Fruit fly (Drosophila melanogaster) whole organism, wandering third instar larva: ENCODE results near the gene CG2211.

Experiments used
- Abd-B ChIP-seq: fragments of >200 bp; optimal IDR thresholded peaks from 2 replicates; lab custom pipeline; 2017; ENCODE audit warnings: missing biosample characterization, missing genetic modification characterization
- CG32264 ChIP-seq: fragments of 200-800 bp; sonication (Bioruptor generic); optimal IDR thresholded peaks from 2 replicates; lab custom pipeline; 2016; ENCODE audit warnings: missing biosample characterization, missing genetic modification characterization
- CG9705 ChIP-seq: fragments of 200-800 bp; sonication (Bioruptor generic); optimal IDR thresholded peaks from 2 replicates; lab custom pipeline; 2018; ENCODE audit warnings: missing biosample characterization, mild to moderate bottlenecking, missing genetic modification characterization
- Dfd ChIP-seq: fragments of >200 bp; optimal IDR thresholded peaks from 2 replicates; lab custom pipeline; 2017; ENCODE audit warnings: missing biosample characterization, missing genetic modification characterization
- Dif ChIP-seq: fragments of 200-275, 200-300 bp; sonication (Bioruptor generic); optimal IDR thresholded peaks from 2 replicates; lab custom pipeline; 2018; ENCODE audit warnings: missing biosample characterization, missing genetic modification characterization; ENCODE audit not compliant: partially characterized antibody
- GATAd ChIP-seq: sonication (Bioruptor generic); optimal IDR thresholded peaks from 2 replicates; lab custom pipeline; 2016; ENCODE audit warnings: missing biosample characterization, missing genetic modification characterization
- HLH106 ChIP-seq: fragments of 200-800 bp; optimal IDR thresholded peaks from 3 replicates; lab custom pipeline; 2019; ENCODE audit warnings: missing biosample characterization, mild to moderate bottlenecking, missing genetic modification characterization, moderate library complexity
- Hnf4 ChIP-seq: fragments of 200-800 bp; sonication (Bioruptor generic); optimal IDR thresholded peaks from 2 replicates; lab custom pipeline; 2016; ENCODE audit warnings: missing biosample characterization, mild to moderate bottlenecking, missing genetic modification characterization
- Hr83 ChIP-seq: fragments of 200-300 bp; sonication (Bioruptor generic); optimal IDR thresholded peaks from 2 replicates; lab custom pipeline; 2016; ENCODE audit warnings: missing biosample characterization, mild to moderate bottlenecking, missing genetic modification characterization, moderate library complexity; ENCODE audit not compliant: poor library complexity, severe bottlenecking
- Jra ChIP-seq: sonication (Bioruptor generic); optimal IDR thresholded peaks from 2 replicates; lab custom pipeline; 2016; ENCODE audit warnings: missing biosample characterization, missing genetic modification characterization
- Myc ChIP-seq: fragments of >200 bp; optimal IDR thresholded peaks from 2 replicates; lab custom pipeline; 2017
- N ChIP-seq: fragments of >200 bp; optimal IDR thresholded peaks from 2 replicates; lab custom pipeline; 2018; ENCODE audit warnings: missing biosample characterization, missing external identifiers, missing genetic modification characterization
- OdsH ChIP-seq: fragments of 200-800 bp; sonication (Bioruptor generic); optimal IDR thresholded peaks from 2 replicates; lab custom pipeline; 2016; ENCODE audit warnings: missing biosample characterization, mild to moderate bottlenecking, missing genetic modification characterization
- Rel ChIP-seq, 2 experiments: fragments of 200-800 bp; sonication (Bioruptor generic) in 1 of 2; optimal IDR thresholded peaks; 2 replicates in 1 of 2; 3 replicates in 1 of 2; lab custom pipeline; 2016 to 2019; ENCODE audit warnings: mild to moderate bottlenecking in 2 of 2, missing biosample characterization in 2 of 2, missing genetic modification characterization in 2 of 2, moderate library complexity in 1 of 2
- Sp1 ChIP-seq: fragments of 200-800 bp; sonication (Bioruptor generic); optimal IDR thresholded peaks from 3 replicates; lab custom pipeline; 2019; ENCODE audit warnings: missing biosample characterization, mild to moderate bottlenecking, missing genetic modification characterization, moderate library complexity
- Vsx2 ChIP-seq: fragments of 200-300, 225-300 bp; sonication (Bioruptor generic); optimal IDR thresholded peaks from 2 replicates; lab custom pipeline; 2018; ENCODE audit warnings: missing biosample characterization, missing genetic modification characterization; ENCODE audit not compliant: partially characterized antibody
- dl ChIP-seq, 2 experiments: fragments of 175-275, 200-275 bp in 1 of 2; fragments of 200-275 bp in 1 of 2; sonication (Bioruptor generic); optimal IDR thresholded peaks; lab custom pipeline; 2018; ENCODE audit warnings: mild to moderate bottlenecking in 2 of 2, missing biosample characterization in 2 of 2, missing genetic modification characterization in 2 of 2, moderate library complexity in 2 of 2; ENCODE audit not compliant: partially characterized antibody in 2 of 2, insufficient read depth in 1 of 2
- dsf ChIP-seq: sonication (Bioruptor generic); optimal IDR thresholded peaks from 2 replicates; lab custom pipeline; 2016; ENCODE audit warnings: missing biosample characterization, missing genetic modification characterization, borderline replicate concordance
- ey ChIP-seq: fragments of 200-800 bp; sonication (Bioruptor generic); optimal IDR thresholded peaks from 2 replicates; lab custom pipeline; 2016; ENCODE audit warnings: missing biosample characterization, missing genetic modification characterization
- foxo ChIP-seq, 2 experiments: fragments of 200-800 bp; sonication (Bioruptor generic); optimal IDR thresholded peaks; 2 replicates in 1 of 2; 3 replicates in 1 of 2; lab custom pipeline; 2016 to 2017; ENCODE audit warnings: missing biosample characterization in 2 of 2, missing genetic modification characterization in 2 of 2
- fru ChIP-seq: fragments of 200-800 bp; sonication (Bioruptor generic); optimal IDR thresholded peaks from 3 replicates; lab custom pipeline; 2016; ENCODE audit warnings: missing biosample characterization, mild to moderate bottlenecking, missing genetic modification characterization
- h ChIP-seq: fragments of 200-800 bp; sonication (Bioruptor generic); optimal IDR thresholded peaks from 3 replicates; lab custom pipeline; 2016; ENCODE audit warnings: missing biosample characterization, mild to moderate bottlenecking, missing genetic modification characterization
- jim ChIP-seq: fragments of 175-275, 200-325 bp; sonication (Bioruptor generic); optimal IDR thresholded peaks from 2 replicates; lab custom pipeline; 2016; ENCODE audit warnings: missing biosample characterization, mild to moderate bottlenecking, missing genetic modification characterization
- lola ChIP-seq: fragments of >200 bp; optimal IDR thresholded peaks from 2 replicates; lab custom pipeline; 2017; ENCODE audit warnings: missing biosample characterization, missing genetic modification characterization
- pan ChIP-seq: fragments of >200 bp; optimal IDR thresholded peaks from 2 replicates; lab custom pipeline; 2017
- psq ChIP-seq: fragments of 200-800 bp; sonication (Bioruptor generic); optimal IDR thresholded peaks from 3 replicates; lab custom pipeline; 2017; ENCODE audit warnings: missing biosample characterization, mild to moderate bottlenecking, missing genetic modification characterization, moderate library complexity
- rgr ChIP-seq: fragments of 200-800 bp; sonication (Bioruptor generic); optimal IDR thresholded peaks from 3 replicates; lab custom pipeline; 2016; ENCODE audit warnings: missing biosample characterization, mild to moderate bottlenecking, missing genetic modification characterization
- sage ChIP-seq: fragments of 200-800 bp; sonication (Bioruptor generic); optimal IDR thresholded peaks from 2 replicates; lab custom pipeline; 2016; ENCODE audit warnings: missing biosample characterization, mild to moderate bottlenecking, missing genetic modification characterization
- sv ChIP-seq: fragments of 200-800 bp; sonication (Bioruptor generic); optimal IDR thresholded peaks from 3 replicates; lab custom pipeline; 2016; ENCODE audit warnings: missing biosample characterization, missing genetic modification characterization
- tai ChIP-seq: sonication (Bioruptor generic); optimal IDR thresholded peaks from 2 replicates; lab custom pipeline; 2016; ENCODE audit warnings: missing biosample characterization, missing genetic modification characterization
- usp ChIP-seq: fragments of >200 bp; optimal IDR thresholded peaks from 2 replicates; lab custom pipeline; 2017; ENCODE audit warnings: missing biosample characterization, missing genetic modification characterization
- woc ChIP-seq: sonication (Bioruptor generic); optimal IDR thresholded peaks from 2 replicates; lab custom pipeline; 2016; ENCODE audit warnings: missing biosample characterization, mild to moderate bottlenecking, missing genetic modification characterization

Gene CG2211

DNA sequence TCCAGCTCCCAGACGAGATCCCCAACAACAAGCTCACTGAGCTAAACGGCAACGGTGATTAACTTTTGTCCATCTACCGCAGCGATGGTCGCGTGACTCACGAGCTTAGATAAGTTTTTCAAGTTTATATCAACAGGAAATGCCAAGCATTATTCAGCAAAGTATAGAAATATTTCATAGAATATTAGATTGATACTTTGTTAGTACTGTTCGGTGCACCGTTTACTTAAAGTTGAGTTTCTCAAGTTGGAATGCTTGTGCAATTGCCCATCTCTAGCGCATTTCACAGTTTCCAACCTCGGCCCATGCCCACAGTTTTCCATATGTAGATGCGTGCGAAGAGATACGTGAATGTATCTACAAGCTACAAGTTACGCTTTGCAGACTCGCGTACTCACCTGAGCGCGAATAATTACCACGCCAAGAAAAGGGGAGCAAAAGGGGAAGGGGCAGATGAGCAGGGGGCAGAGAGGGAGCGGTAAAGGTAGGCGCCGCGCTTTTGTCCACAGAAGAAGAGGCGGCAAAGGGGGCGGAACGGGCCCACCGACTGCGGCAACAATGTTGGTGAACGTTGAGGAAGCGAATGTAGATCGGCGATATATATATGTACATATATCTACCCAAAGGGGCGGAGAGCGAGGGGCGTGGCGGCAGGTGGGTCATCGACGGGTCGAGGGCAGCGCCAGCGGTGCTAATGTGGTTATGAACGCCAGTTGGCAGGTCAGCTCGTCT, 41.0 kb upstream of the CG2211 start:
- TF ChIP-seq Dif (no peak), Hnf4 (GFP tag; lab: Kevin White, UChicago) (no peak), h (GFP tag; lab: Kevin White, UChicago) (peak; percentile 15), sage (GFP tag; lab: Kevin White, UChicago) (no peak), Hr83 (GFP tag; lab: Kevin White, UChicago) (no peak), sv (peak; percentile 1), Dfd (GFP tag; lab: Kevin White, UChicago) (no peak)

DNA sequence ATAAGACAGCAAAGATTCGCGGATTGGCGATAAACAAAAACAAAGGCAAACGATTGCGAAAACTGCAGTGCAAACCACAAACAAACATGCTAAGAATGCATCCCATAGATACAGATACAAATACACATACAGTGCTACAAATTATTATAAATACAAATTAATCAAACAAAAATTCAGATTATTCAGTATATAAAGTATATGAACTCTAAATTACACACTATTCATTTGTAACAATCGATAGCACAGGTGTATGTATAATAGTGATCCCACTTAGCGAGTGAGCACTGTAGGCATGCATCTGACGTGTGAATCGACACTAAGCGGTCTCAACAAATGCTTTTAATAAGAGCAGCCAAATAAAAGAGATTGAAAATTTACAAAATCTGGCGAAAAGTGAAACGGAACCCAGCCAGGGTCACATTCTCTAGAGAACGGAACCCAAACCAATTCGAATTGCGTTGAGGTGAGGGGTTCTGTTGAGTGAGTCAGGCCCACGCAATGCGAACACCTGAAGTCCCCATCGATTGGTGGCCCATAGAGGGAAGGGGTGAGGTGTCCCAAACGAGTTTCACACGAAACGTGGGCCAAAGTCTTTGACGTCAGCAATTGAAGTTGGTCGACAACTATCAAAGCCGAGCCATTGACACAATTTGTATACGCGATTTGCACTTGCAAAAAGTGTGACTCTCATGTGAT, 39.4 kb upstream of the CG2211 start:
- no peak for TF ChIP-seq Myc (lab: Kevin White, UChicago)
- TF ChIP-seq psq (GFP tag; lab: Kevin White, UChicago): peak; percentile 80
- TF ChIP-seq GATAd (GFP tag; lab: Kevin White, UChicago): no peak
- TF ChIP-seq usp (GFP tag; lab: Kevin White, UChicago): no peak
- peak; percentile 63 for TF ChIP-seq OdsH (GFP tag; lab: Kevin White, UChicago)
- peak; percentile 5 for TF ChIP-seq Hnf4 (GFP tag; lab: Kevin White, UChicago)
- peak; percentile 37 for TF ChIP-seq fru (GFP tag; lab: Kevin White, UChicago)
- peak; percentile 58 for TF ChIP-seq rgr
- TF ChIP-seq HLH106 (tag; lab: Kevin White, UChicago): peak; percentile 68
- TF ChIP-seq Dfd (GFP tag; lab: Kevin White, UChicago): no peak
- TF ChIP-seq foxo (GFP tag; optimal IDR thresholded peaks at IDR 0.05; lab: Kevin White, UChicago): peak in 1 of 2 experiments; percentile 55
- TF ChIP-seq jim (GFP tag; lab: Kevin White, UChicago): no peak
- TF ChIP-seq dsf (GFP tag; lab: Kevin White, UChicago): no peak
- TF ChIP-seq Dif: no peak
- peak; percentile 47 for TF ChIP-seq Sp1 (GFP tag; lab: Kevin White, UChicago)
- peak; percentile 19 for TF ChIP-seq woc (GFP tag; lab: Kevin White, UChicago)
- TF ChIP-seq ey: peak; percentile 42
- TF ChIP-seq h (GFP tag; lab: Kevin White, UChicago): peak; percentile 70
- TF ChIP-seq CG9705 (GFP tag; lab: Kevin White, UChicago): no peak

DNA sequence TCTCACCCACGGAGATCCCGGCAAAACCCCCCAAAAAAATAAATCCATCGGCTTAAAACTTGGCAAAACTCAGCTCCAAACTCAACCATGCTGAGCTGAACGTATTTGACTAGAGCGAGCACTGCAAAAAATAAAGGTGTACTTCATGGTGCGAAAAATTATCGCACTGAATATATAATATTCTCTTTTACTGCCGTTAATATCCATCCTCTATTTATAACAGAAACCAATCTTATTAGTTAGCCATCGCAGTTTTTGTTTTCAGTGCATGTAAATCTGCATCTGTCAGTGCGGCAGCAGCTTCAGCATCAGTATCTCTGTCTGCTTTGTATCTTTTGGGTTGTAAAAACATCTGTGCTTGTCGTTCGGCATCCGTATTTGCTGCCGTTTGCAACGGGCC, 35.8 kb upstream of the CG2211 start:
- peak in 1 of 2 experiments; percentile 21 for TF ChIP-seq foxo (GFP tag; optimal IDR thresholded peaks at IDR 0.05; lab: Kevin White, UChicago)
- TF ChIP-seq sage (GFP tag; lab: Kevin White, UChicago): no peak
- TF ChIP-seq jim (GFP tag; lab: Kevin White, UChicago): no peak
- no peak for TF ChIP-seq lola (GFP tag; lab: Kevin White, UChicago)
- TF ChIP-seq pan: no peak
- TF ChIP-seq GATAd (GFP tag; lab: Kevin White, UChicago): no peak
- peak; percentile 11 for TF ChIP-seq fru (GFP tag; lab: Kevin White, UChicago)
- TF ChIP-seq usp (GFP tag; lab: Kevin White, UChicago): no peak
- no peak for TF ChIP-seq Rel (GFP tag; optimal IDR thresholded peaks at IDR 0.05; lab: Kevin White, UChicago)
- TF ChIP-seq Rel (tag; optimal IDR thresholded peaks at IDR 0.05; lab: Kevin White, UChicago): no peak
- no peak for TF ChIP-seq Dif
- TF ChIP-seq tai (GFP tag; lab: Kevin White, UChicago): no peak
- peak; percentile 1 for TF ChIP-seq sv
- no peak for TF ChIP-seq dl (GFP tag; optimal IDR thresholded peaks at IDR 0.05; lab: Kevin White, UChicago; ENCODE audit: insufficient read depth in 1 of 2, partially characterized antibody in 2 of 2)
- no peak for TF ChIP-seq woc (GFP tag; lab: Kevin White, UChicago)
- TF ChIP-seq Abd-B (GFP tag; lab: Kevin White, UChicago): no peak
- TF ChIP-seq ey: peak; percentile 14
- no peak for TF ChIP-seq CG32264 (GFP tag; lab: Kevin White, UChicago)
- TF ChIP-seq rgr: peak; percentile 10
- no peak for TF ChIP-seq CG9705 (GFP tag; lab: Kevin White, UChicago)
- TF ChIP-seq h (GFP tag; lab: Kevin White, UChicago): peak; percentile 13
- TF ChIP-seq Sp1 (GFP tag; lab: Kevin White, UChicago): no peak

dm6 chr3L:1370099-1370678, 35.0 kb upstream of the CG2211 start, which contains the start of gene ru:
Gene ru, plus strand, starts transcription at chr3L:1370628.
- TF ChIP-seq lola (GFP tag; lab: Kevin White, UChicago) (no peak), Dfd (GFP tag; lab: Kevin White, UChicago) (no peak), fru (GFP tag; lab: Kevin White, UChicago) (no peak), rgr (no peak), Jra (GFP tag; lab: Kevin White, UChicago) (no peak), Hnf4 (GFP tag; lab: Kevin White, UChicago) (no peak), Vsx2 (GFP tag; lab: Kevin White, UChicago) (no peak), N (GFP tag; lab: Kevin White, UChicago) (no peak), psq (GFP tag; lab: Kevin White, UChicago) (no peak), CG32264 (GFP tag; lab: Kevin White, UChicago) (no peak), tai (GFP tag; lab: Kevin White, UChicago) (no peak), OdsH (GFP tag; lab: Kevin White, UChicago) (no peak), GATAd (GFP tag; lab: Kevin White, UChicago) (no peak)
